Fruit fly (Drosophila melanogaster) whole organism, embryonic: Measurements from ENCODE around the gene CG11598.

Experiments
- Adf1 ChIP-seq: fragments of 200-800 bp; sonication (Bioruptor generic); IDR thresholded peaks from 2 replicates; pipeline ENCODE4 v1.3.6; 2022; ENCODE audit warnings: missing biosample characterization, missing genetic modification characterization
- CG10209 ChIP-seq: fragments of 200-800 bp; sonication (Bioruptor generic); optimal IDR thresholded peaks from 3 replicates; lab custom pipeline; 2017; ENCODE audit warnings: missing biosample characterization, mild to moderate bottlenecking, missing genetic modification characterization, missing genetic modification reagents
- CG10431 ChIP-seq: fragments of 200-800 bp; sonication (Bioruptor generic); optimal IDR thresholded peaks from 3 replicates; lab custom pipeline; 2018; ENCODE audit warnings: missing biosample characterization, mild to moderate bottlenecking, missing genetic modification characterization
- CG10654 ChIP-seq: fragments of 200-800 bp; sonication (Bioruptor generic); optimal IDR thresholded peaks from 2 replicates; lab custom pipeline; 2016; ENCODE audit warnings: missing biosample characterization, missing genetic modification characterization
- CG12942 ChIP-seq: fragments of 200-800 bp; sonication (Bioruptor generic); optimal IDR thresholded peaks from 3 replicates; lab custom pipeline; 2016; ENCODE audit warnings: missing biosample characterization, missing genetic modification characterization
- CG1602 ChIP-seq: fragments of 200-800 bp; sonication (Bioruptor generic); optimal IDR thresholded peaks from 3 replicates; lab custom pipeline; 2016; ENCODE audit warnings: missing biosample characterization, missing genetic modification characterization
- CG18619 ChIP-seq: fragments of 200-800 bp; sonication (Bioruptor generic); optimal IDR thresholded peaks from 3 replicates; lab custom pipeline; 2017; ENCODE audit warnings: missing biosample characterization, mild to moderate bottlenecking, missing genetic modification characterization
- CG30403 ChIP-seq: fragments of 200-800 bp; sonication (Bioruptor generic); optimal IDR thresholded peaks from 3 replicates; lab custom pipeline; 2016; ENCODE audit warnings: missing biosample characterization, missing genetic modification characterization
- CG30431 ChIP-seq: fragments of 200-800 bp; sonication (Bioruptor generic); optimal IDR thresholded peaks from 2 replicates; lab custom pipeline; 2017; ENCODE audit warnings: missing biosample characterization, missing genetic modification characterization
- CG34376 ChIP-seq: fragments of 200-800 bp; sonication (Bioruptor generic); optimal IDR thresholded peaks from 2 replicates; lab custom pipeline; 2018; ENCODE audit warnings: missing biosample characterization, mild to moderate bottlenecking, missing genetic modification characterization
- CG5180 ChIP-seq: fragments of 200-800 bp; sonication (Bioruptor generic); optimal IDR thresholded peaks from 3 replicates; lab custom pipeline; 2017; ENCODE audit warnings: missing biosample characterization, missing genetic modification characterization, mild to moderate bottlenecking, moderate library complexity, missing genetic modification reagents
- CG5245 ChIP-seq: fragments of 200-800 bp; sonication (Bioruptor generic); optimal IDR thresholded peaks from 3 replicates; lab custom pipeline; 2016; ENCODE audit warnings: missing biosample characterization, missing genetic modification characterization
- CG6791 ChIP-seq: fragments of 200-800 bp; sonication (Bioruptor generic); IDR thresholded peaks from 3 replicates; pipeline ENCODE4 v1.3.6; 2022; ENCODE audit warnings: missing biosample characterization, missing genetic modification characterization; ENCODE audit not compliant: partially characterized antibody
- CG7372 ChIP-seq: fragments of 200-800 bp; sonication (Bioruptor generic); IDR thresholded peaks from 2 replicates; pipeline ENCODE4 v1.3.6; 2022; ENCODE audit warnings: missing biosample characterization, missing genetic modification characterization
- CTCF ChIP-seq: fragments of 200-800 bp; sonication (Bioruptor generic); optimal IDR thresholded peaks from 2 replicates; lab custom pipeline; 2017; ENCODE audit warnings: missing biosample characterization, mild to moderate bottlenecking, missing genetic modification characterization, moderate library complexity
- Camta ChIP-seq: fragments of 200-800 bp; sonication (Bioruptor generic); optimal IDR thresholded peaks from 2 replicates; lab custom pipeline; 2016; ENCODE audit warnings: missing biosample characterization, missing genetic modification characterization
- CoRest ChIP-seq: fragments of 200-800 bp; sonication (Bioruptor generic); optimal IDR thresholded peaks from 3 replicates; lab custom pipeline; 2018; ENCODE audit warnings: missing biosample characterization, mild to moderate bottlenecking, missing genetic modification characterization, moderate library complexity
- D ChIP-seq, 2 experiments: fragments of 200-800 bp in 1 of 2; fragments of >200 bp in 1 of 2; sonication (Bioruptor generic) in 1 of 2; optimal IDR thresholded peaks; 2 replicates in 1 of 2; 3 replicates in 1 of 2; lab custom pipeline; 2017; ENCODE audit warnings: mild to moderate bottlenecking in 1 of 2, missing biosample characterization in 1 of 2, missing genetic modification characterization in 1 of 2, missing genetic modification reagents in 1 of 2
- Dref ChIP-seq: fragments of 200-800 bp; sonication (Bioruptor generic); IDR thresholded peaks from 2 replicates; pipeline ENCODE4 v1.3.6; 2022; ENCODE audit warnings: missing biosample characterization, missing genetic modification characterization
- HLH3B ChIP-seq: fragments of 200-800 bp; sonication (Bioruptor generic); IDR thresholded peaks from 2 replicates; pipeline ENCODE4 v1.3.6; 2022; ENCODE audit warnings: missing biosample characterization, missing genetic modification characterization
- HLHmδ ChIP-seq: fragments of 200-800 bp; sonication (Bioruptor generic); optimal IDR thresholded peaks from 2 replicates; lab custom pipeline; 2018; ENCODE audit warnings: missing biosample characterization, mild to moderate bottlenecking, missing genetic modification characterization, moderate library complexity
- Hr78 ChIP-seq, 2 experiments: fragments of 200-800 bp in 1 of 2; fragments of >200 bp in 1 of 2; sonication (Bioruptor generic) in 1 of 2; optimal IDR thresholded peaks; 2 replicates each; lab custom pipeline; 2017 to 2019; ENCODE audit warnings: missing biosample characterization in 2 of 2, missing genetic modification characterization in 2 of 2, mild to moderate bottlenecking in 1 of 2, moderate library complexity in 1 of 2
- Lpt ChIP-seq: fragments of >200 bp; optimal IDR thresholded peaks from 2 replicates; lab custom pipeline; 2018; ENCODE audit warnings: missing biosample characterization, missing genetic modification characterization
- Myb ChIP-seq: fragments of 200-800 bp; sonication (Bioruptor generic); optimal IDR thresholded peaks from 2 replicates; lab custom pipeline; 2016; ENCODE audit warnings: missing biosample characterization, missing genetic modification characterization
- Nf-YC ChIP-seq: fragments of 200-800 bp; optimal IDR thresholded peaks from 3 replicates; lab custom pipeline; 2019; ENCODE audit warnings: missing biosample characterization, mild to moderate bottlenecking, missing genetic modification characterization, moderate library complexity
- NfI ChIP-seq: fragments of 200-800 bp; sonication (Bioruptor generic); optimal IDR thresholded peaks from 3 replicates; lab custom pipeline; 2018; ENCODE audit warnings: missing biosample characterization, mild to moderate bottlenecking, missing genetic modification characterization, moderate library complexity
- Oaz ChIP-seq: fragments of 200-800 bp; sonication (Bioruptor generic); IDR thresholded peaks from 2 replicates; pipeline ENCODE4 v1.3.6; 2022; ENCODE audit warnings: missing biosample characterization, missing genetic modification characterization
- Sox100B ChIP-seq: fragments of 200-800 bp; sonication (Bioruptor generic); optimal IDR thresholded peaks from 3 replicates; lab custom pipeline; 2018; ENCODE audit warnings: missing biosample characterization, mild to moderate bottlenecking, missing genetic modification characterization
- Sox102F ChIP-seq: fragments of 200-800 bp; sonication (Bioruptor generic); optimal IDR thresholded peaks from 2 replicates; lab custom pipeline; 2018; ENCODE audit warnings: missing biosample characterization, mild to moderate bottlenecking, missing genetic modification characterization, moderate library complexity
- Spps ChIP-seq: fragments of 200-800 bp; sonication (Bioruptor generic); optimal IDR thresholded peaks from 2 replicates; lab custom pipeline; 2018; ENCODE audit warnings: missing biosample characterization, mild to moderate bottlenecking, missing genetic modification characterization
- Sry-β ChIP-seq: fragments of 200-800 bp; sonication (Bioruptor generic); optimal IDR thresholded peaks from 2 replicates; lab custom pipeline; 2018; ENCODE audit warnings: missing biosample characterization, mild to moderate bottlenecking, missing genetic modification characterization, moderate library complexity
- Xrp1 ChIP-seq: fragments of 200-800 bp; sonication (Bioruptor generic); IDR thresholded peaks from 2 replicates; pipeline ENCODE4 v1.3.6; 2022; ENCODE audit warnings: missing biosample characterization, missing genetic modification characterization
- YL-1 ChIP-seq: fragments of 200-800 bp; sonication (Bioruptor generic); optimal IDR thresholded peaks from 3 replicates; lab custom pipeline; 2017; ENCODE audit warnings: missing biosample characterization, mild to moderate bottlenecking, missing genetic modification characterization
- ac ChIP-seq: fragments of 200-800 bp; sonication (Bioruptor generic); optimal IDR thresholded peaks from 3 replicates; lab custom pipeline; 2017; ENCODE audit warnings: missing biosample characterization, mild to moderate bottlenecking, missing genetic modification characterization
- aop ChIP-seq: fragments of 200-800 bp; sonication (Bioruptor generic); IDR thresholded peaks from 2 replicates; pipeline ENCODE4 v1.3.6; 2022; ENCODE audit warnings: missing biosample characterization, missing genetic modification characterization
- bab2 ChIP-seq: fragments of 200-800 bp; sonication (Bioruptor generic); optimal IDR thresholded peaks from 2 replicates; lab custom pipeline; 2016; ENCODE audit warnings: missing biosample characterization, missing genetic modification characterization
- bigmax ChIP-seq: fragments of 200-800 bp; sonication (Bioruptor generic); optimal IDR thresholded peaks from 2 replicates; lab custom pipeline; 2018; ENCODE audit warnings: missing biosample characterization, mild to moderate bottlenecking, missing genetic modification characterization
- bowl ChIP-seq: fragments of 200-800 bp; sonication (Bioruptor generic); IDR thresholded peaks from 2 replicates; pipeline ENCODE4 v1.3.6; 2022; ENCODE audit warnings: missing biosample characterization, missing genetic modification characterization
- cas ChIP-seq: fragments of 200-800 bp; sonication (Bioruptor generic); IDR thresholded peaks from 2 replicates; pipeline ENCODE4 v1.3.6; 2022; ENCODE audit warnings: missing biosample characterization, missing genetic modification characterization
- chinmo ChIP-seq: fragments of 200-800 bp; sonication (Bioruptor generic); IDR thresholded peaks from 4 replicates; pipeline ENCODE4 v1.3.6; 2022; ENCODE audit warnings: missing biosample characterization, missing genetic modification characterization; ENCODE audit not compliant: partially characterized antibody
- chn ChIP-seq: fragments of 200-800 bp; sonication (Bioruptor generic); optimal IDR thresholded peaks from 2 replicates; lab custom pipeline; 2016; ENCODE audit warnings: missing biosample characterization, missing genetic modification characterization
- cwo ChIP-seq: fragments of 200-800 bp; sonication (Bioruptor generic); optimal IDR thresholded peaks from 3 replicates; lab custom pipeline; 2017; ENCODE audit warnings: missing biosample characterization, missing genetic modification characterization, mild to moderate bottlenecking, moderate library complexity, missing genetic modification reagents
- da ChIP-seq: fragments of 200-800 bp; sonication (Bioruptor generic); optimal IDR thresholded peaks from 2 replicates; lab custom pipeline; 2016; ENCODE audit warnings: missing biosample characterization, missing genetic modification characterization
- fd3F ChIP-seq: fragments of 200-800 bp; sonication (Bioruptor generic); optimal IDR thresholded peaks from 2 replicates; lab custom pipeline; 2018; ENCODE audit warnings: missing biosample characterization, mild to moderate bottlenecking, missing genetic modification characterization, moderate library complexity
- grau ChIP-seq: fragments of 200-800 bp; optimal IDR thresholded peaks from 3 replicates; lab custom pipeline; 2019; ENCODE audit warnings: missing biosample characterization, mild to moderate bottlenecking, missing genetic modification characterization, moderate library complexity
- odd ChIP-seq: fragments of 200-800 bp; sonication (Bioruptor generic); optimal IDR thresholded peaks from 2 replicates; lab custom pipeline; 2017; ENCODE audit warnings: missing biosample characterization, mild to moderate bottlenecking, missing genetic modification characterization
- repo ChIP-seq: fragments of 200-800 bp; sonication (Bioruptor generic); optimal IDR thresholded peaks from 2 replicates; lab custom pipeline; 2016; ENCODE audit warnings: missing biosample characterization, missing genetic modification characterization
- sna ChIP-seq: fragments of 200-800 bp; sonication (Bioruptor generic); IDR thresholded peaks from 2 replicates; pipeline ENCODE4 v1.3.6; 2022; ENCODE audit warnings: missing biosample characterization, missing genetic modification characterization; ENCODE audit not compliant: partially characterized antibody
- stc ChIP-seq: fragments of 200-800 bp; sonication (Bioruptor generic); IDR thresholded peaks from 2 replicates; pipeline ENCODE4 v1.3.6; 2022; ENCODE audit warnings: missing biosample characterization, missing genetic modification characterization
- tap ChIP-seq: fragments of 200-800 bp; optimal IDR thresholded peaks from 3 replicates; lab custom pipeline; 2019; ENCODE audit warnings: missing biosample characterization, mild to moderate bottlenecking, missing genetic modification characterization, moderate library complexity
- tgo ChIP-seq: fragments of 200-800 bp; sonication (Bioruptor generic); IDR thresholded peaks from 3 replicates; pipeline ENCODE4 v1.3.6; 2022; ENCODE audit warnings: missing biosample characterization, missing genetic modification characterization
- yki ChIP-seq: fragments of >200 bp; optimal IDR thresholded peaks from 3 replicates; lab custom pipeline; 2018

Gene CG11598

DNA sequence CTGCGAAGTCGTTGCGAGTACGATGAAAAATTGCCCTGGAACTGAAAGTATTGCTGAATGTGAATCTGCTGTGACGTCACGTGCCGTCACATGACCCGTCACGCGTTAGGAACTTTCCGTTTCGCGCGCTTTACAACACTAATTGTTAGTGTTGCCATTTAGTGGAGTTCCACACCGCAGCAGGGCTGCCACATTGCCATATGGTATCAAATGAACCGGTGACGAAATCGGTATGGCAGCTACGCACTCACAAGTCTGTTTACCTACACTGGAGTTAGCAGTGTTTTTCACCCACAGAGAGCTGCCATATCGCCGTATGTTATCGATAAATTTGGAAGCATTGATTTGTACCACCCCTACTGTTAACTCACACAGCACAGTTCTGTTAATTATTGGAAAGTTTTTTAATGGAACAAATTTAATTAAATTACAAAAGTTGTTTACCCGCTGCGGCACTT is 7.0 kb upstream of the CG11598 start, which contains the start of the genes Vha55 and Snx3 (continued):
- TF ChIP-seq CG6791 (no peak), repo (GFP tag; lab: Kevin White, UChicago) (peak; percentile 27), Lpt (GFP tag; lab: Kevin White, UChicago) (no peak), Sox100B (GFP tag; lab: Kevin White, UChicago) (no peak), Oaz (GFP tag; lab: Robert Waterston, UW) (no peak), odd (GFP tag; lab: Kevin White, UChicago) (no peak), stc (no peak), tgo (no peak), CG10431 (GFP tag; lab: Kevin White, UChicago) (no peak), CG5245 (GFP tag; lab: Kevin White, UChicago) (peak; percentile 74), aop (GFP tag; lab: Robert Waterston, UW) (no peak), CG10209 (GFP tag; lab: Kevin White, UChicago) (peak; percentile 55), ac (GFP tag; lab: Kevin White, UChicago) (no peak), CoRest (tag; lab: Kevin White, UChicago) (peak; percentile 47), sna (no peak), cas (no peak), Myb (peak; percentile 85), grau (tag; lab: Kevin White, UChicago) (peak; percentile 56), yki (lab: Kevin White, UChicago) (peak; percentile 14), CTCF (GFP tag; lab: Kevin White, UChicago) (peak; percentile 65), da (GFP tag; lab: Kevin White, UChicago) (peak; percentile 39), Dref (GFP tag; lab: Robert Waterston, UW) (no peak), Sox102F (GFP tag; lab: Kevin White, UChicago) (no peak), CG5180 (GFP tag; lab: Kevin White, UChicago) (no peak), YL-1 (GFP tag; lab: Kevin White, UChicago) (peak; percentile 81), NfI (GFP tag; lab: Kevin White, UChicago) (peak; percentile 79), CG1602 (GFP tag; lab: Kevin White, UChicago) (peak; percentile 60), chinmo (GFP tag; lab: Robert Waterston, UW) (no peak), chn (peak; percentile 72), HLH3B (no peak), Nf-YC (tag; lab: Kevin White, UChicago) (peak; percentile 62), CG7372 (GFP tag; lab: Robert Waterston, UW) (no peak), HLHmδ (GFP tag; lab: Kevin White, UChicago) (peak; percentile 76), CG12942 (peak; percentile 85), Xrp1 (GFP tag; lab: Robert Waterston, UW) (no peak), bowl (GFP tag; lab: Robert Waterston, UW) (no peak)

DNA sequence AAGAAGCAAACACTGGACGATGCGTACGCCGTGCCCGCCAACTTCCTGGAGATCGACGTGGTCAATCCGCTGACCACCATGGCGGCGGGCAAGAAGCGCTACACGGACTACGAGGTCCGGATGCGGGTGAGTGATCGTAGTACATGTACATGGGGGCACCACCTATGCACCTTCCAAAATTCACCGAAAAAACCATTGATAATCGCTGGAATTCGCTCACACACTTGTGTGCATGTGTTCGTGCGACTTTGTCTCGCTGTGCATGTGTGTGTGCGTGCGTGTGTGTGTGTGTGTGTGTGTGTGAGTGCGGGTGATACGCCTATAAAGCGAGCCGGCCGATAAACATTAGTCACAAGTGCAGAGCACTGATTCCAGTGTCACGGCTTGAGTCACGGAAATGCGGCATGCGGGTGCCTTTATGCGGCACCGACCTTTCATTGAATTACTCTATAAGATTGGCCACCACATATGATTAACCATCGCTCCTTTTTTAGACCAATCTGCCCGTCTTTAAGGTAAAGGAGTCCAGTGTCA is 6.3 kb upstream of the CG11598 start:
- TF ChIP-seq CG34376 (peak; percentile 9), bigmax (GFP tag; lab: Kevin White, UChicago) (no peak), Hr78 (GFP tag; optimal IDR thresholded peaks at IDR 0.05; lab: Kevin White, UChicago) (peak in 1 of 2 experiments; percentile 34), CG18619 (GFP tag; lab: Kevin White, UChicago) (no peak), Sry-β (GFP tag; lab: Kevin White, UChicago) (peak; percentile 33), Spps (tag; lab: Kevin White, UChicago) (no peak), CG5245 (GFP tag; lab: Kevin White, UChicago) (no peak), fd3F (GFP tag; lab: Kevin White, UChicago) (no peak), D (optimal IDR thresholded peaks at IDR 0.05; lab: Kevin White, UChicago) (peak; percentile 15), D (GFP tag; optimal IDR thresholded peaks at IDR 0.05; lab: Kevin White, UChicago) (no peak), Camta (no peak), cwo (GFP tag; lab: Kevin White, UChicago) (no peak), CG30431 (GFP tag; lab: Kevin White, UChicago) (no peak), CG30403 (GFP tag; lab: Kevin White, UChicago) (no peak), tap (tag; lab: Kevin White, UChicago) (no peak), CG10654 (GFP tag; lab: Kevin White, UChicago) (no peak), Adf1 (GFP tag; lab: Robert Waterston, UW) (no peak), CTCF (GFP tag; lab: Kevin White, UChicago) (no peak), bab2 (GFP tag; lab: Kevin White, UChicago) (no peak)
